Fruit fly (Drosophila melanogaster): ENCODE data around the gene CG3108.

The CG3108 gene

DNA sequence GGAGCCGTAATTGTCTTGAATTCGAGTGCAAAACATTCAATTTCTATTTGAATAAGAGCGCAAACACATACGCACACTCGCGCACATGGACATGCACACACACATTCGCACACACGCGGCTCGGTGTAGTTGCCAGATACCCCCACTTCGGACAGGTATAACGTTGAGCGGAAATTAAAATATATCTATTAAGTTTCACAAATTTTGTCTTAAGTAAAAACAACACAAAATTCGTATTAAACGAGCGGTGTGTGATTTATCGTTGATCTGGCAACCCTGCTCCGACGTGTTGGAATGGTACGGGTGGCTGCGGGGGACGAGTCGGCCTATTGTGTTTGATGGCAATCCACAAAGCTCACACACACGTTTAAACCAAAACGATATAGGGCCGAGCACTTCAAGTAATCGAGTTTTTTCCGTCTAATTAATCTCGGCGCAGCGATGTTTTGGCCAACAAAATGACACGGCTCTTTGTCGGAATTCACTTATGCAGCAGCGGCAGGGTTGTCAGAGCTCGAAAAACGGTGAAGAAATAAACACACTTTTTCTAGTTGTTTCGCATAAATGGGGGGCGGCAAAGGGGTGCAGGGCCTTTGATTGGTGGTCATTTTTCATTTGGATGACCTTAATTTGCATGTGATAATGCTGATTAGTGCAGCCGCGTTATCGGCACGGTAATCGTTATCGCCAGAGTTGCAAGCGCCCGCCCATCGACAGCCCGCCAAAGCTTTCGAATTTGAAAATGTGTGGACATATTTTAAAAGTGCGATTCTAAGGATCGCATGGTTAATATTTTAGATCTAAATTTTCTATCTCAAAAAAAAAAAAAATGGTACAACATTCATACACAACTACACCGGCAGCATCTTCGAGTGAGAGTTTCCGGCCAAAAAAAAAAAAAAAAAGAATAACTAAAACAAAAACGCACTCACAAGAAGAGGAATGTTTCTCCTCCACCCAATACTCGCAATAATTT is 35.3 kb downstream of the CG3108 start (continued):
- peak; percentile 67 for TF ChIP-seq vri (GFP tag; optimal IDR thresholded peaks at IDR 0.05)
- peak; percentile 90 for TF ChIP-seq CG6163 (GFP tag; IDR thresholded peaks at IDR 0.05)
- peak; percentile 70 for TF ChIP-seq acj6 (GFP tag; optimal IDR thresholded peaks at IDR 0.05)
- TF ChIP-seq Sox15 (GFP tag; optimal IDR thresholded peaks at IDR 0.05) = peak; percentile 40
- TF ChIP-seq Hr38 (GFP tag; optimal IDR thresholded peaks at IDR 0.05) = no peak
- peak; percentile 73 for TF ChIP-seq CG11902 (GFP tag; optimal IDR thresholded peaks at IDR 0.05)
- peak; percentile 77 for TF ChIP-seq CG34406 (GFP tag; optimal IDR thresholded peaks at IDR 0.05)
- TF ChIP-seq Ets21C (GFP tag; optimal IDR thresholded peaks at IDR 0.05) = peak; percentile 75
- peak; percentile 66 for TF ChIP-seq net (GFP tag; optimal IDR thresholded peaks at IDR 0.05)
- TF ChIP-seq eg (GFP tag; IDR thresholded peaks at IDR 0.05) = peak; percentile 88
- TF ChIP-seq CG8119 (GFP tag; IDR thresholded peaks at IDR 0.05) = peak; percentile 76
- TF ChIP-seq lz (GFP tag; optimal IDR thresholded peaks at IDR 0.05) = peak; percentile 76
- peak; percentile 74 for TF ChIP-seq Met (GFP tag; optimal IDR thresholded peaks at IDR 0.05)
- peak; percentile 71 for TF ChIP-seq CG31627 (GFP tag; optimal IDR thresholded peaks at IDR 0.05)
- TF ChIP-seq CG9139 (GFP tag; optimal IDR thresholded peaks at IDR 0.05) = peak; percentile 37
- peak; percentile 34 to 53 for TF ChIP-seq salr (GFP tag; optimal IDR thresholded peaks at IDR 0.05)
- peak; percentile 81 for TF ChIP-seq Sox14 (GFP tag; optimal IDR thresholded peaks at IDR 0.05)
- TF ChIP-seq CG32006 (GFP tag; optimal IDR thresholded peaks at IDR 0.05) = peak; percentile 79
- TF ChIP-seq dsx (GFP tag; optimal IDR thresholded peaks at IDR 0.05; ENCODE audit: poor library complexity, severe bottlenecking) = peak; percentile 48
- TF ChIP-seq Eip78C (GFP tag) = peak; percentile 88
- TF ChIP-seq cyc (GFP tag; optimal IDR thresholded peaks at IDR 0.05) = peak; percentile 58
- TF ChIP-seq CG4318 (GFP tag; optimal IDR thresholded peaks at IDR 0.05) = peak; percentile 58
- peak; percentile 57 for TF ChIP-seq spab (GFP tag; optimal IDR thresholded peaks at IDR 0.05)

DNA sequence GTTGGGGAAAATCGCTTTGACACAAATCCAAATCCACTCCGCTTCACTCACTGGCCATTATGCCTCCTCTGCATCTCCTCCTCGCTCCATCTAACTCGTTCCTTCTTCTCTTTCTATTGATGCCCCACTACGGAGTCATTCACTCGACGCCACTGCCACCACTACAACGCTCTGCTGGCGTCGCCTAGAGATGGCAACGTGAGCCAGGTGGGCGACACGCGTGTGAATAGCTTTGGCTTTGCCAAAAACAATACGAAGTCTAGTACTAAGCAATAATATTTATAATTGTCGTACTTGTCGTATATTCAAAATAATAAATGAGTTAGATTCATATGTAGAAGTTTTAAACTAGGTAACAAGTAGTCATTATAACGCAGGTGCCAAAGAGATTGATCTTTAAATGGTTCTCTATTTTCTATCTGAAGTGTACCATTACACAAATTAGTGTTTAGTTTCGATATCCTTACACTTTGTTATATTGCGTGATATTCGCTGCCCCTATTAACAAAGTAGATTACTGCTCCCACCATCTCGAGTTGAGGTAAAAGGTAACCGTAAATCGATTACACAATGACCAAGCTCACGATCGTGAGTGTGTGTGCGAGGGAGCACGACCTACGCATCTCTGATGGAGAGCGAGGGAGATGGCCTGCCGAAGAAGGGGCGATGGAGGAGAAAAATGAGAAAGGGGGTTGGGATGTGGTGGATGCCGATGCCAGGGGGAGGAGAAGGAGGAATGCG is 36.3 kb downstream of the CG3108 start:
- TF ChIP-seq dsx (GFP tag; optimal IDR thresholded peaks at IDR 0.05; ENCODE audit: poor library complexity, severe bottlenecking) (no peak), CG10631 (GFP tag; optimal IDR thresholded peaks at IDR 0.05) (peak; percentile 22), Hr39 (GFP tag; optimal IDR thresholded peaks at IDR 0.05) (peak; percentile 18), Hr38 (GFP tag; optimal IDR thresholded peaks at IDR 0.05) (no peak), CG6276 (GFP tag; optimal IDR thresholded peaks at IDR 0.05) (peak; percentile 21), CG16779 (tag; optimal IDR thresholded peaks at IDR 0.05) (no peak), topi (GFP tag; optimal IDR thresholded peaks at IDR 0.05) (peak; percentile 39), CG32006 (GFP tag; optimal IDR thresholded peaks at IDR 0.05) (peak; percentile 52), fkh (GFP tag; optimal IDR thresholded peaks at IDR 0.05) (no peak), achi (GFP tag; optimal IDR thresholded peaks at IDR 0.05) (no peak), CG8119 (GFP tag; IDR thresholded peaks at IDR 0.05) (0 out of 3 replicates have a peak, but pooled peaks have one; percentile 30), CG9139 (GFP tag; optimal IDR thresholded peaks at IDR 0.05) (no peak), Ets96B (tag; optimal IDR thresholded peaks at IDR 0.05) (no peak), lz (GFP tag; optimal IDR thresholded peaks at IDR 0.05) (peak; percentile 38), Smox (GFP tag; optimal IDR thresholded peaks at IDR 0.05) (peak; percentile 39), svp (GFP tag) (peak; percentile 90), fd59A (GFP tag; optimal IDR thresholded peaks at IDR 0.05) (no peak), CG6792 (GFP tag; optimal IDR thresholded peaks at IDR 0.05) (no peak), eg (GFP tag; IDR thresholded peaks at IDR 0.05) (peak; percentile 30; the same call in 1 of the 3 replicates), acj6 (GFP tag; optimal IDR thresholded peaks at IDR 0.05) (peak; percentile 27), Eip75B (GFP tag; optimal IDR thresholded peaks at IDR 0.05) (peak; percentile 21), Sox14 (GFP tag; optimal IDR thresholded peaks at IDR 0.05) (peak; percentile 36), Met (GFP tag; optimal IDR thresholded peaks at IDR 0.05) (peak; percentile 43), Sox15 (GFP tag; optimal IDR thresholded peaks at IDR 0.05) (no peak), CG3032 (tag; optimal IDR thresholded peaks at IDR 0.05) (no peak), Hr4 (GFP tag; optimal IDR thresholded peaks at IDR 0.05) (peak; percentile 38), CG34406 (GFP tag; optimal IDR thresholded peaks at IDR 0.05) (no peak), CG4318 (GFP tag; optimal IDR thresholded peaks at IDR 0.05) (peak; percentile 38), CG1621 (tag; optimal IDR thresholded peaks at IDR 0.05) (no peak), ss (GFP tag; optimal IDR thresholded peaks at IDR 0.05) (no peak), Ets21C (GFP tag; optimal IDR thresholded peaks at IDR 0.05) (no peak), CG11902 (GFP tag; optimal IDR thresholded peaks at IDR 0.05) (no peak), CG11294 (GFP tag; IDR thresholded peaks at IDR 0.05) (no peak), pdm3 (GFP tag; optimal IDR thresholded peaks at IDR 0.05) (peak; percentile 37), vri (GFP tag; optimal IDR thresholded peaks at IDR 0.05) (no peak), salr (GFP tag; optimal IDR thresholded peaks at IDR 0.05) (peak in 1 of 2 experiments; percentile 19), cyc (GFP tag; optimal IDR thresholded peaks at IDR 0.05) (peak; percentile 32), OdsH (GFP tag; optimal IDR thresholded peaks at IDR 0.05) (peak; percentile 38)
